Worm (Caenorhabditis elegans) whole organism, L2 larva: ENCODE data around the gene rimb-1.

Experiments
- C34F6.9 ChIP-seq: fragments of 150-350 bp; optimal IDR thresholded peaks from 2 replicates; lab custom pipeline; 2014; ENCODE audit warnings: missing biosample characterization, missing genetic modification characterization
- F13H6.1 ChIP-seq: sonication (generic microtip); optimal IDR thresholded peaks from 2 replicates; lab custom pipeline; 2016; ENCODE audit warnings: missing genetic modification characterization, missing compliant biosample characterization
- R02D3.7 ChIP-seq: fragments of 150-350 bp; optimal IDR thresholded peaks from 2 replicates; lab custom pipeline; 2014; ENCODE audit warnings: missing biosample characterization, missing genetic modification characterization
- ZK546.5 ChIP-seq: sonication (generic microtip); optimal IDR thresholded peaks from 2 replicates; lab custom pipeline; 2017; ENCODE audit warnings: missing biosample characterization, missing genetic modification characterization
- alr-1 ChIP-seq: fragments of 150-350 bp; optimal IDR thresholded peaks from 2 replicates; lab custom pipeline; 2014; ENCODE audit warnings: missing biosample characterization, missing genetic modification characterization
- ama-1 ChIP-seq: fragments of 150-350 bp; optimal IDR thresholded peaks from 2 replicates; lab custom pipeline; 2018; ENCODE audit warnings: inconsistent platforms
- blmp-1 ChIP-seq: sonication (generic microtip); optimal IDR thresholded peaks from 2 replicates; lab custom pipeline; 2017; ENCODE audit warnings: missing genetic modification characterization, mild to moderate bottlenecking, missing compliant biosample characterization, antibody characterized with exemption, moderate library complexity; ENCODE audit not compliant: insufficient read depth
- crh-2 ChIP-seq: sonication (generic microtip); optimal IDR thresholded peaks from 2 replicates; lab custom pipeline; 2017; ENCODE audit warnings: missing biosample characterization, missing genetic modification characterization
- dmd-4 ChIP-seq: sonication (generic microtip); optimal IDR thresholded peaks from 2 replicates; lab custom pipeline; 2017; ENCODE audit warnings: missing biosample characterization, missing genetic modification characterization
- egl-27 ChIP-seq: sonication (generic microtip); optimal IDR thresholded peaks from 3 replicates; lab custom pipeline; 2017; ENCODE audit warnings: missing biosample characterization, missing genetic modification reagents, missing genetic modification characterization
- elt-3 ChIP-seq: sonication (generic microtip); optimal IDR thresholded peaks from 2 replicates; lab custom pipeline; 2017; ENCODE audit warnings: missing biosample characterization, missing genetic modification characterization
- fos-1 ChIP-seq: fragments of 150-350 bp; optimal IDR thresholded peaks from 2 replicates; lab custom pipeline; 2014; ENCODE audit warnings: missing biosample characterization, missing genetic modification characterization
- gmeb-1 ChIP-seq: fragments of 150-350 bp; optimal IDR thresholded peaks from 2 replicates; lab custom pipeline; 2014; ENCODE audit warnings: missing biosample characterization, missing genetic modification characterization
- lin-11 ChIP-seq: fragments of 150-350 bp; sonication (generic microtip); optimal IDR thresholded peaks from 2 replicates; lab custom pipeline; 2014; ENCODE audit warnings: missing biosample characterization, missing genetic modification characterization, inconsistent platforms, mixed read lengths
- lin-13 ChIP-seq: fragments of 150-350 bp; optimal IDR thresholded peaks from 2 replicates; lab custom pipeline; 2014; ENCODE audit warnings: missing biosample characterization, missing genetic modification reagents, missing genetic modification characterization
- lsy-2 ChIP-seq, 2 experiments: fragments of 150-350 bp in 1 of 2; sonication (generic microtip) in 1 of 2; optimal IDR thresholded peaks; 2 replicates each; lab custom pipeline; 2014 to 2017; ENCODE audit warnings: missing biosample characterization in 2 of 2, missing genetic modification characterization in 2 of 2
- mbf-1 ChIP-seq: sonication (generic microtip); optimal IDR thresholded peaks from 2 replicates; lab custom pipeline; 2017; ENCODE audit warnings: missing biosample characterization, missing genetic modification characterization
- mdl-1 ChIP-seq, 2 experiments: fragments of 150-350 bp in 1 of 2; sonication (generic microtip) in 1 of 2; optimal IDR thresholded peaks; 2 replicates each; lab custom pipeline; 2017; ENCODE audit warnings: missing biosample characterization in 2 of 2, missing genetic modification characterization in 2 of 2
- nhr-10 ChIP-seq: sonication (generic microtip); optimal IDR thresholded peaks from 2 replicates; lab custom pipeline; 2017; ENCODE audit warnings: missing biosample characterization, missing genetic modification characterization
- nhr-11 ChIP-seq: fragments of 150-350 bp; optimal IDR thresholded peaks from 2 replicates; lab custom pipeline; 2014; ENCODE audit warnings: missing biosample characterization, missing genetic modification characterization
- nhr-12 ChIP-seq: fragments of 150-350 bp; optimal IDR thresholded peaks from 2 replicates; lab custom pipeline; 2014; ENCODE audit warnings: missing biosample characterization, missing genetic modification characterization
- nhr-129 ChIP-seq: fragments of 150-350 bp; optimal IDR thresholded peaks from 2 replicates; lab custom pipeline; 2014; ENCODE audit warnings: missing biosample characterization, missing genetic modification characterization
- nhr-21 ChIP-seq: fragments of 150-350 bp; optimal IDR thresholded peaks from 2 replicates; lab custom pipeline; 2014; ENCODE audit warnings: missing biosample characterization, missing genetic modification characterization
- nhr-23 ChIP-seq: fragments of 150-350 bp; optimal IDR thresholded peaks from 2 replicates; lab custom pipeline; 2014; ENCODE audit warnings: missing biosample characterization, missing genetic modification reagents, missing genetic modification characterization
- nhr-237 ChIP-seq: fragments of 150-350 bp; optimal IDR thresholded peaks from 2 replicates; lab custom pipeline; 2014; ENCODE audit warnings: missing biosample characterization, missing genetic modification characterization
- nhr-25 ChIP-seq: fragments of 150-350 bp; sonication (generic microtip); optimal IDR thresholded peaks from 3 replicates; lab custom pipeline; 2014; ENCODE audit warnings: missing biosample characterization, missing genetic modification characterization
- nhr-77 ChIP-seq: fragments of 150-350 bp; optimal IDR thresholded peaks from 2 replicates; lab custom pipeline; 2014; ENCODE audit warnings: missing biosample characterization, missing genetic modification characterization
- peb-1 ChIP-seq: fragments of 150-350 bp; optimal IDR thresholded peaks from 2 replicates; lab custom pipeline; 2014; ENCODE audit warnings: missing biosample characterization, missing genetic modification characterization
- skn-1 ChIP-seq: sonication (generic microtip); optimal IDR thresholded peaks from 2 replicates; lab custom pipeline; 2017; ENCODE audit warnings: missing biosample characterization, missing genetic modification characterization
- sma-3 ChIP-seq: sonication (generic microtip); optimal IDR thresholded peaks from 2 replicates; lab custom pipeline; 2016; ENCODE audit warnings: missing genetic modification reagents, missing genetic modification characterization, missing compliant biosample characterization
- sma-9 ChIP-seq, 2 experiments: fragments of 150-350 bp in 1 of 2; sonication (generic microtip) in 1 of 2; optimal IDR thresholded peaks; 2 replicates each; lab custom pipeline; 2014 to 2016; ENCODE audit warnings: missing genetic modification characterization in 2 of 2, mild to moderate bottlenecking in 1 of 2, missing biosample characterization in 1 of 2, missing compliant biosample characterization in 1 of 2, missing genetic modification reagents in 1 of 2, moderate library complexity in 1 of 2
- snpc-4 ChIP-seq: fragments of 150-350 bp; optimal IDR thresholded peaks from 2 replicates; lab custom pipeline; 2014; ENCODE audit warnings: missing biosample characterization, missing genetic modification characterization
- unc-55 ChIP-seq: fragments of 150-350 bp; sonication (generic microtip); optimal IDR thresholded peaks from 3 replicates; lab custom pipeline; 2014; ENCODE audit warnings: missing biosample characterization, missing genetic modification reagents, missing genetic modification characterization
- zag-1 ChIP-seq: fragments of 150-350 bp; optimal IDR thresholded peaks from 2 replicates; lab custom pipeline; 2014; ENCODE audit warnings: missing biosample characterization, missing genetic modification characterization
- ztf-1 ChIP-seq: fragments of 200-800 bp; sonication (Bioruptor generic); conservative IDR thresholded peaks from 2 replicates; pipeline ENCODE4 v1.3.6; 2022; ENCODE audit warnings: missing genetic modification characterization, missing compliant biosample characterization
- ztf-11 ChIP-seq: sonication (generic microtip); optimal IDR thresholded peaks from 2 replicates; lab custom pipeline; 2017; ENCODE audit warnings: missing biosample characterization, missing genetic modification characterization
- ztf-4 ChIP-seq: fragments of 150-350 bp; optimal IDR thresholded peaks from 2 replicates; lab custom pipeline; 2014; ENCODE audit warnings: missing biosample characterization, missing genetic modification characterization

Gene rimb-1

ce11 chrIII:1758632-1759031, 29.5 kb upstream of the rimb-1 start, which contains the start of gene Y46E12A.2:
Y46E12A.2 (plus strand) TSS chrIII:1758932.
- TF ChIP-seq nhr-77 (tag; lab: Kevin White, UChicago) (no peak), egl-27 (no peak), nhr-12 (tag; lab: Kevin White, UChicago) (no peak), sma-9 (GFP tag; optimal IDR thresholded peaks at IDR 0.05; lab: Kevin White, UChicago) (no peak), sma-9 (tag; optimal IDR thresholded peaks at IDR 0.05; lab: Kevin White, UChicago) (no peak), C34F6.9 (no peak), fos-1 (tag; lab: Kevin White, UChicago) (no peak), nhr-21 (tag; lab: Kevin White, UChicago) (no peak), R02D3.7 (no peak), mdl-1 (tag; optimal IDR thresholded peaks at IDR 0.05; lab: Kevin White, UChicago) (no peak), mbf-1 (tag; lab: Kevin White, UChicago) (no peak), nhr-25 (no peak), zag-1 (tag; lab: Kevin White, UChicago) (no peak), sma-3 (GFP tag; lab: Kevin White, UChicago) (no peak)

- no peak for TF ChIP-seq nhr-237 (tag; lab: Kevin White, UChicago)
- TF ChIP-seq sma-3 (GFP tag; lab: Kevin White, UChicago) = no peak
- no peak for TF ChIP-seq nhr-25
- TF ChIP-seq skn-1 (tag; lab: Kevin White, UChicago) = no peak
- TF ChIP-seq nhr-10 (tag; lab: Kevin White, UChicago) = no peak
- no peak for TF ChIP-seq nhr-23 (tag; lab: Kevin White, UChicago)
- TF ChIP-seq crh-2 (tag; lab: Kevin White, UChicago) = no peak
- TF ChIP-seq elt-3 (tag; lab: Kevin White, UChicago) = no peak
- no peak for TF ChIP-seq mdl-1 (tag; optimal IDR thresholded peaks at IDR 0.05; lab: Kevin White, UChicago)
- TF ChIP-seq nhr-21 (tag; lab: Kevin White, UChicago) = no peak
- TF ChIP-seq unc-55 (GFP tag; lab: Kevin White, UChicago) = no peak
- no peak for TF ChIP-seq ama-1 (lab: Kevin White, UChicago)
- TF ChIP-seq ztf-11 (tag; lab: Kevin White, UChicago) = no peak
- no peak for TF ChIP-seq alr-1 (tag; lab: Kevin White, UChicago)
- TF ChIP-seq peb-1 (tag; lab: Kevin White, UChicago) = no peak
Observed at ce11 chrIII:1763222-1763621, 24.9 kb upstream of the rimb-1 start, which contains the start of gene cnc-6. cnc-6 (plus strand) TSS chrIII:1763522.

ce11 chrIII:1764463-1764862, 23.7 kb upstream of the rimb-1 start:
- TF ChIP-seq crh-2 (tag; lab: Kevin White, UChicago) (no peak), nhr-129 (no peak), dmd-4 (tag; lab: Kevin White, UChicago) (no peak)

- TF ChIP-seq ZK546.5 (no peak), mdl-1 (tag; optimal IDR thresholded peaks at IDR 0.05; lab: Kevin White, UChicago) (no peak), nhr-25 (no peak), lin-11 (tag; lab: Kevin White, UChicago) (no peak), C34F6.9 (no peak)
- TF ChIP-seq, all 48 proteins: peak for 0
Observed at ce11 chrIII:1769993-1770392, 18.1 kb upstream of the rimb-1 start, which contains the start of gene tbx-43. tbx-43 (minus strand) TSS chrIII:1770093.

ce11 chrIII:1777468-1777867, 10.7 kb upstream of the rimb-1 start, which contains the start of gene Y39A3CL.3:
Y39A3CL.3 (plus strand) TSS chrIII:1777802.
- TF ChIP-seq ztf-1 (GFP tag; lab: Robert Waterston, UW) (no peak), lin-13 (GFP tag; lab: Kevin White, UChicago) (peak; percentile 39), crh-2 (tag; lab: Kevin White, UChicago) (no peak), F13H6.1 (tag; lab: Kevin White, UChicago) (no peak), nhr-11 (tag; lab: Kevin White, UChicago) (no peak), ztf-4 (no peak), snpc-4 (tag; lab: Kevin White, UChicago) (no peak), nhr-10 (tag; lab: Kevin White, UChicago) (no peak), egl-27 (no peak), ztf-11 (tag; lab: Kevin White, UChicago) (no peak), unc-55 (GFP tag; lab: Kevin White, UChicago) (peak; percentile 55), fos-1 (tag; lab: Kevin White, UChicago) (no peak), nhr-25 (no peak), peb-1 (tag; lab: Kevin White, UChicago) (no peak), C34F6.9 (peak; percentile 44), blmp-1 (no peak), elt-3 (tag; lab: Kevin White, UChicago) (no peak), nhr-23 (tag; lab: Kevin White, UChicago) (no peak), skn-1 (tag; lab: Kevin White, UChicago) (no peak), lsy-2 (tag; optimal IDR thresholded peaks at IDR 0.05; lab: Kevin White, UChicago) (peak; percentile 92 to 97), zag-1 (tag; lab: Kevin White, UChicago) (no peak), gmeb-1 (peak; percentile 46)
